Fruit fly (Drosophila melanogaster): ENCODE results near the gene Gr77a.

Gene Gr77a

DNA sequence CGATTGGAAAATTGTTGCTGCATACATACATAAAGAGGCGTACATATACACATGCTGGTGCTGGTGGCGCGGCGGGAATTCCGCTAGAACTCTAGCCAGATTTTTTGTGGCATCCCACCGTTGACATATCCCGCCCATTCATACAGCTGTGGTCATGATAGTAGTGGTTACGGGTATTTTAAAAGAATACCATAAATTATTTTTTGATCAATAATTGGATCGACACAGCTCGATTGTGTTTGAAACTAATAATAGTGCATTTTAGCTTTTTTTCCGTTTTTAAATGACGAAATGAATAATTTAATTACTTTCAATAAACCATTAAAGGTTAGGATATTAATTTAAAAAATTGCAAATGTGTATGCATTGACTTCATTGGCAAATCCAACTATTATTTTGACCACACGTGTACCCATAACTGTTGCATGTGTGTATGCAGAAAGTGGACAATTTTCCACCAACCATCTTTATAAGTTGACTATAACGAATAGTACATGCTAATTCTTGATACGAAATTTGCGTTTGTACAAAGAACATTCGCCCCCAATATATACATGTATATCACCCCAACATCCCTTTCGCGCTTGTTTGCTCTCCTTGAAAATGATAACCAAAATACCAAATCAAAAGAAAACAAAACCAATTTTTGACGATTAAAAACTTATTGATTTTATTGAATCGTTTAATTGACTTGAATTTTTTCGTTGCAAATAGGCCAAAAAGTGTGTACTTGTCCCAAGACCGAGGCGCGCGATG lies 32.8 kb upstream of the Gr77a start (continued):
- TF ChIP-seq inv (GFP tag; IDR thresholded peaks at IDR 0.05; ENCODE audit: partially characterized antibody) (no peak), CrebB (tag; optimal IDR thresholded peaks at IDR 0.05) (peak; percentile 67), Optix (GFP tag; IDR thresholded peaks at IDR 0.05) (0 out of 3 replicates have a peak, but pooled peaks have one; percentile 44), CG8290 (GFP tag; optimal IDR thresholded peaks at IDR 0.05) (peak; percentile 45), CG8290 (tag; optimal IDR thresholded peaks at IDR 0.05) (peak; percentile 5 to 86), twi (tag; optimal IDR thresholded peaks at IDR 0.05) (peak; percentile 38), Rfx (GFP tag; IDR thresholded peaks at IDR 0.05) (peak; percentile 87), schlank (tag; optimal IDR thresholded peaks at IDR 0.05) (peak; percentile 50), CG6175 (GFP tag; IDR thresholded peaks at IDR 0.05) (no peak; the same call in 2 of the 3 replicates), ci (GFP tag; IDR thresholded peaks at IDR 0.05) (peak; percentile 92), en (GFP tag; optimal IDR thresholded peaks at IDR 0.05) (peak; percentile 16), wor (GFP tag; IDR thresholded peaks at IDR 0.05) (peak; percentile 66), Meics (GFP tag; optimal IDR thresholded peaks at IDR 0.05) (peak; percentile 84), CG17912 (GFP tag; optimal IDR thresholded peaks at IDR 0.05) (no peak), CG13894 (tag; optimal IDR thresholded peaks at IDR 0.05) (peak; percentile 50), CG17186 (GFP tag; optimal IDR thresholded peaks at IDR 0.05) (peak; percentile 36), lmd (GFP tag; IDR thresholded peaks at IDR 0.05) (peak; percentile 76), CG18011 (GFP tag; optimal IDR thresholded peaks at IDR 0.05) (no peak), esg (GFP tag; conservative IDR thresholded peaks at IDR 0.05) (peak; percentile 71), CG11695 (GFP tag; IDR thresholded peaks at IDR 0.05) (peak; percentile 89), GATAe (GFP tag; conservative IDR thresholded peaks at IDR 0.05) (no peak), Sox100B (GFP tag; optimal IDR thresholded peaks at IDR 0.05) (no peak), sisA (GFP tag; IDR thresholded peaks at IDR 0.05) (peak; percentile 66), CG3995 (GFP tag; optimal IDR thresholded peaks at IDR 0.05) (no peak), CG10267 (tag; optimal IDR thresholded peaks at IDR 0.05) (peak; percentile 76), Spps (tag; optimal IDR thresholded peaks at IDR 0.05) (peak; percentile 56), CG4282 (GFP tag; optimal IDR thresholded peaks at IDR 0.05) (no peak), sr (GFP tag; IDR thresholded peaks at IDR 0.05) (no peak), CG13287 (GFP tag; IDR thresholded peaks at IDR 0.05; ENCODE audit: partially characterized antibody) (no peak), CG11398 (GFP tag; optimal IDR thresholded peaks at IDR 0.05) (peak; percentile 70), CG8388 (GFP tag; optimal IDR thresholded peaks at IDR 0.05) (peak; percentile 81), h (optimal IDR thresholded peaks at IDR 0.05) (no peak), cg (GFP tag; optimal IDR thresholded peaks at IDR 0.05) (peak; percentile 74), MESR4 (GFP tag; optimal IDR thresholded peaks at IDR 0.05) (peak; percentile 60), bab2 (GFP tag; optimal IDR thresholded peaks at IDR 0.05) (peak; percentile 77), CG8478 (optimal IDR thresholded peaks at IDR 0.05) (no peak), sens-2 (GFP tag; IDR thresholded peaks at IDR 0.05) (peak; percentile 58), Jarid2 (GFP tag; optimal IDR thresholded peaks at IDR 0.05) (peak; percentile 23), Hey (tag; optimal IDR thresholded peaks at IDR 0.05) (no peak), slou (GFP tag; optimal IDR thresholded peaks at IDR 0.05) (no peak), jumu (GFP tag; optimal IDR thresholded peaks at IDR 0.05) (peak; percentile 67), btn (GFP tag; optimal IDR thresholded peaks at IDR 0.05) (peak; percentile 65), CG3281 (GFP tag; optimal IDR thresholded peaks at IDR 0.05) (peak; percentile 81), CG10209 (GFP tag; optimal IDR thresholded peaks at IDR 0.05) (peak; percentile 77), CG9437 (GFP tag; optimal IDR thresholded peaks at IDR 0.05) (peak; percentile 39), NFAT (GFP tag; IDR thresholded peaks at IDR 0.05) (peak; percentile 77), mirr (GFP tag; optimal IDR thresholded peaks at IDR 0.05) (peak; percentile 45), sob (GFP tag; IDR thresholded peaks at IDR 0.05) (peak; percentile 59), Asciz (GFP tag; optimal IDR thresholded peaks at IDR 0.05) (peak; percentile 76), ftz-f1 (GFP tag; optimal IDR thresholded peaks at IDR 0.05) (peak; percentile 23), zfh1 (GFP tag; IDR thresholded peaks at IDR 0.05) (peak; percentile 79)
